Fruit fly (Drosophila melanogaster): ENCODE measurements around the gene CG10748.

DNA sequence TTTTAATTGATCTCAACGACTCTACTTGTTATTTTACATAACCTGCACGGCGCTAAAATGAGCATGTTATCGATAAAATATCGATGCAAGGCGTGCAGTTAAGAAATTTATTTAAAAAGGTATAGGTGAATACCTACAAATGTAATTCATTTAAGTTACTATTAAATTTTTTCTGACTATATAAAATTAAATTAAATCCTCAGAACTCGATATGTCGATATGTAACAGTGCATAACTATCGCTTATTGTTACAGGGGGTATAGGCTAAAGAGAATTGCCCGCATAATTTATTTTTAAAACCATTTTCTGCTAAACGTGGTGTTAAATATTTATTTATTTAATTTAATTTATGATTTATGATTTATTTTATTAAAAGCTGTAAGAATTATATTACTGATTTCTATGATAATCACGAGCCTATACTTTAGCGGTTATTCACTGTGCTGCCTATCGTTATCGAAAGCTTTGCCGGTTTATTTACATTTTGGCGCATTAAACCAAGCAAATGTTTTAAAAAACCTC is 45.7 kb upstream of the CG10748 start, which contains the start of the genes mRpL20 and Icmt:
- TF ChIP-seq insv (optimal IDR thresholded peaks at IDR 0.05) (no peak), ttk (optimal IDR thresholded peaks at IDR 0.05) (no peak), psq (optimal IDR thresholded peaks at IDR 0.05) (no peak), h (optimal IDR thresholded peaks at IDR 0.05) (no peak), Myc (optimal IDR thresholded peaks at IDR 0.05) (no peak), Sin3A (optimal IDR thresholded peaks at IDR 0.05) (no peak)

All from Kc167 (cell line).